Worm (Caenorhabditis elegans) whole organism, mixed stage, embryonic: ENCODE measurements around the gene dec-7.

ENCODE experiments used
- M03D4.4 ChIP-seq: sonication (generic microtip); optimal IDR thresholded peaks from 2 replicates; lab custom pipeline; 2017; ENCODE audit warnings: mild to moderate bottlenecking, missing genetic modification characterization, missing compliant biosample characterization
- bed-3 ChIP-seq: fragments of 200-800 bp; sonication (Bioruptor generic); optimal IDR thresholded peaks from 3 replicates; lab custom pipeline; 2018; ENCODE audit warnings: mild to moderate bottlenecking, missing genetic modification characterization, moderate library complexity, missing compliant biosample characterization
- blmp-1 ChIP-seq: fragments of 150-350 bp; optimal IDR thresholded peaks from 2 replicates; lab custom pipeline; 2014; ENCODE audit warnings: missing biosample characterization, missing genetic modification characterization
- ceh-39 ChIP-seq: fragments of 150-350 bp; optimal IDR thresholded peaks from 2 replicates; lab custom pipeline; 2014; ENCODE audit warnings: missing biosample characterization, missing genetic modification characterization
- ceh-43 ChIP-seq: fragments of 200-800 bp; sonication (Bioruptor generic); optimal IDR thresholded peaks from 2 replicates; lab custom pipeline; 2018; ENCODE audit warnings: mild to moderate bottlenecking, missing genetic modification characterization, moderate library complexity, missing compliant biosample characterization
- ceh-83 ChIP-seq: fragments of 200-800 bp; sonication (Bioruptor generic); optimal IDR thresholded peaks from 2 replicates; lab custom pipeline; 2018; ENCODE audit warnings: mild to moderate bottlenecking, missing genetic modification characterization, missing compliant biosample characterization
- ces-1 ChIP-seq: fragments of 150-350 bp; optimal IDR thresholded peaks from 2 replicates; lab custom pipeline; 2014; ENCODE audit warnings: missing biosample characterization, missing genetic modification reagents, missing genetic modification characterization
- cnd-1 ChIP-seq: fragments of 200-800 bp; sonication (Bioruptor generic); optimal IDR thresholded peaks from 2 replicates; lab custom pipeline; 2018; ENCODE audit warnings: mild to moderate bottlenecking, missing genetic modification characterization, missing compliant biosample characterization
- drap-1 ChIP-seq: fragments of 200-800 bp; sonication (Bioruptor generic); optimal IDR thresholded peaks from 3 replicates; lab custom pipeline; 2018; ENCODE audit warnings: mild to moderate bottlenecking, missing genetic modification characterization, missing compliant biosample characterization
- elt-1 ChIP-seq: sonication (generic microtip); optimal IDR thresholded peaks from 2 replicates; lab custom pipeline; 2017; ENCODE audit warnings: missing genetic modification characterization, mild to moderate bottlenecking, missing compliant biosample characterization, antibody characterized with exemption, moderate library complexity, borderline replicate concordance; ENCODE audit not compliant: insufficient read depth
- elt-3 ChIP-seq: fragments of 150-350 bp; optimal IDR thresholded peaks from 2 replicates; lab custom pipeline; 2014; ENCODE audit warnings: missing biosample characterization, missing genetic modification characterization
- ham-2 ChIP-seq: fragments of 200-800 bp; sonication (Bioruptor generic); optimal IDR thresholded peaks from 2 replicates; lab custom pipeline; 2018; ENCODE audit warnings: mild to moderate bottlenecking, missing genetic modification characterization, missing compliant biosample characterization
- lin-32 ChIP-seq: fragments of 200-800 bp; sonication (Bioruptor generic); optimal IDR thresholded peaks from 2 replicates; lab custom pipeline; 2018; ENCODE audit warnings: mild to moderate bottlenecking, missing genetic modification characterization, missing compliant biosample characterization
- lsy-2 ChIP-seq: fragments of 150-350 bp; optimal IDR thresholded peaks from 2 replicates; lab custom pipeline; 2014; ENCODE audit warnings: missing biosample characterization, missing genetic modification characterization
- mab-5 ChIP-seq: fragments of 150-350 bp; optimal IDR thresholded peaks from 2 replicates; lab custom pipeline; 2014; ENCODE audit warnings: missing biosample characterization, missing genetic modification characterization
- mep-1 ChIP-seq: fragments of 150-350 bp; optimal IDR thresholded peaks from 2 replicates; lab custom pipeline; 2017; ENCODE audit warnings: missing biosample characterization, missing genetic modification reagents, missing genetic modification characterization, inconsistent platforms
- mls-2 ChIP-seq: sonication (generic microtip); optimal IDR thresholded peaks from 2 replicates; lab custom pipeline; 2016; ENCODE audit warnings: mild to moderate bottlenecking, missing genetic modification characterization, moderate library complexity, missing compliant biosample characterization
- nhr-2 ChIP-seq: fragments of 150-350 bp; optimal IDR thresholded peaks from 2 replicates; lab custom pipeline; 2014; ENCODE audit warnings: missing biosample characterization, missing genetic modification characterization
- nhr-237 ChIP-seq: fragments of 150-350 bp; optimal IDR thresholded peaks from 2 replicates; lab custom pipeline; 2014; ENCODE audit warnings: missing biosample characterization, missing genetic modification characterization
- nhr-28 ChIP-seq: fragments of 150-350 bp; optimal IDR thresholded peaks from 2 replicates; lab custom pipeline; 2014; ENCODE audit warnings: missing biosample characterization, missing genetic modification characterization
- snpc-4 ChIP-seq: fragments of 150-350 bp; optimal IDR thresholded peaks from 2 replicates; lab custom pipeline; 2014; ENCODE audit warnings: missing biosample characterization, missing genetic modification characterization
- tbx-8 ChIP-seq: fragments of 200-800 bp; sonication (Bioruptor generic); optimal IDR thresholded peaks from 2 replicates; lab custom pipeline; 2018; ENCODE audit warnings: mild to moderate bottlenecking, missing genetic modification characterization, moderate library complexity, missing compliant biosample characterization
- unc-120 ChIP-seq: sonication (generic microtip); optimal IDR thresholded peaks from 2 replicates; lab custom pipeline; 2017; ENCODE audit warnings: missing genetic modification characterization, missing compliant biosample characterization; ENCODE audit not compliant: poor library complexity, severe bottlenecking
- unc-62 ChIP-seq: fragments of 150-350 bp; optimal IDR thresholded peaks from 2 replicates; lab custom pipeline; 2014; ENCODE audit warnings: missing biosample characterization, missing genetic modification reagents, missing genetic modification characterization

The dec-7 gene

DNA sequence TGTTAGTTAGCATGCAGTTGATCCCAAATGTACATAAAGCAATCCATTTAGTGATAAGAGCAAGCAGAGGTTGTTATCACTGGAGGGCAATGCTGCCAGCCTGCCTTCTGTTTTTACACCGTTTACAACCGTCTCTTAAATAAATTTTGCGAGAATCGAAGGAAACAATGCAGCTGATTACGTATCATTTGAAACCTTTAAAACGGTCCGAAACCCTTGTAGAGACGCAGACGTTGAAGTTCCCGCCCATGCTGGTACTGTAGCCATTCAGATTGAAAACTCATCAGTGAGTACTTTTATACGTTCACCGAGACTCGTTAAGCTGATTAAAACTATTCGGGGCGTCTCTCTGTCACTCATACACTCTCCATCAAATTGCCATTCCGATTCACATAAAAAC is 1.8 kb upstream of the dec-7 start:
- no peak for TF ChIP-seq mls-2 (tag; lab: Kevin White, UChicago)

DNA sequence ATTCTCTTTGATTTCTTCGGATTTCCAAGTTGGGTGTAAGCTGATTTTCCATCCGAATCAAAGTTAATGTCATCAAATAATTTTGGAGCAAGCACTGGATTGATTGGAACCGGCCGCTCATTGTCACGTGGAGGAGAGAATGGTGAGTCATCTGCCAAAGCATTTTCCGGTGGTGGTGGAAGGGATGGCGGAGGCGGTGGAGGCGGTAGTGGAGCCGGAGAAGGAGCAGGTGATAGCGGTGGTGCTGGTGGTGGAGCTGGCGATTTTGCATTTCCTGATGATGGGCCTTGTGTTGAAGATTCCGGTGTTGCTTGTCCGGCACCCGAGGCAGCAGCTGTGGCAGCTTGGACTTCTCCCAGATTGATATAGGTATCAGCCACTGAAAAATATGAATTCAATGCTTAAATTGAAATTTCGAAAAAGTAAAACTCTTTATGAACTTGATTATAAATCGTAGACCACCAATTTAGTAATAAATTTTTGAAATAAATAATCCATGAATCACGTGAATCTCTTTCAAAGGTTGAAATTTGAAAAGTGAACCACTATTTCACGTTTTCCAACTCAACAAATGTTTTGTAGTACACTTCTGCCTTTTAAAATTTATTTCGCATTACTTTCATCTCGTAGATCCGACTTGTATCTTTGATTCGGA is 8.9 kb downstream of the dec-7 start, which contains the start of the genes K03H1.9 and K03H1.12:
Gene K03H1.9 (minus strand): TSS at position 471 of the 655 bp plus-strand sequence.
Gene K03H1.12 (plus strand): TSS at position 605 of the 655 bp plus-strand sequence.
- no peak for TF ChIP-seq elt-1 (tag; lab: Kevin White, UChicago)
- no peak for TF ChIP-seq mls-2 (tag; lab: Kevin White, UChicago)
- TF ChIP-seq ceh-39 (tag; lab: Kevin White, UChicago): no peak
- TF ChIP-seq nhr-237 (tag; lab: Kevin White, UChicago): no peak
- no peak for TF ChIP-seq tbx-8
- TF ChIP-seq elt-3: no peak
- TF ChIP-seq mab-5: no peak
- TF ChIP-seq lin-32 (GFP tag; lab: Kevin White, UChicago): no peak

ce11 chrIII:9944723-9945122 is 12.5 kb downstream of the dec-7 start, which contains the start of gene gln-2:
gln-2 (minus strand) TSS chrIII:9944823.
- TF ChIP-seq bed-3 (GFP tag; lab: Kevin White, UChicago) (no peak), nhr-2 (tag; lab: Kevin White, UChicago) (no peak), ces-1 (GFP tag; lab: Kevin White, UChicago) (no peak), M03D4.4 (tag; lab: Kevin White, UChicago) (no peak), mls-2 (tag; lab: Kevin White, UChicago) (no peak), unc-120 (tag; lab: Kevin White, UChicago) (no peak), blmp-1 (tag; lab: Kevin White, UChicago) (no peak), drap-1 (GFP tag; lab: Kevin White, UChicago) (no peak), tbx-8 (no peak), nhr-28 (no peak)

- TF ChIP-seq drap-1 (GFP tag; lab: Kevin White, UChicago): no peak
- TF ChIP-seq ceh-83 (GFP tag; lab: Kevin White, UChicago): no peak
- TF ChIP-seq unc-62 (GFP tag; lab: Kevin White, UChicago): no peak
- no peak for TF ChIP-seq cnd-1 (tag; lab: Kevin White, UChicago)
- TF ChIP-seq, all 35 proteins: peak for 0
Measured at ce11 chrIII:9946806-9947419, 14.7 kb downstream of the dec-7 start, which contains the start of gene K03H1.7. K03H1.7 (plus strand) TSS chrIII:9947405.

ce11 chrIII:9950244-9950643 is 18.0 kb downstream of the dec-7 start, which contains the start of gene K03H1.13:
K03H1.13 (minus strand) TSS chrIII:9950344.
- TF ChIP-seq ceh-39 (tag; lab: Kevin White, UChicago) (peak; percentile 21), unc-62 (GFP tag; lab: Kevin White, UChicago) (no peak)

- TF ChIP-seq blmp-1 (tag; lab: Kevin White, UChicago): no peak
- no peak for TF ChIP-seq mls-2 (tag; lab: Kevin White, UChicago)
- no peak for TF ChIP-seq snpc-4
- TF ChIP-seq unc-62 (GFP tag; lab: Kevin White, UChicago): no peak
- TF ChIP-seq ceh-43: no peak
- TF ChIP-seq ham-2 (GFP tag; lab: Kevin White, UChicago): no peak
- no peak for TF ChIP-seq unc-120 (tag; lab: Kevin White, UChicago)
- TF ChIP-seq, all 35 proteins: peak for 0
Measured at ce11 chrIII:9951864-9952263, 19.7 kb downstream of the dec-7 start, which contains the start of gene K03H1.11. K03H1.11 (minus strand) TSS chrIII:9951964.

DNA sequence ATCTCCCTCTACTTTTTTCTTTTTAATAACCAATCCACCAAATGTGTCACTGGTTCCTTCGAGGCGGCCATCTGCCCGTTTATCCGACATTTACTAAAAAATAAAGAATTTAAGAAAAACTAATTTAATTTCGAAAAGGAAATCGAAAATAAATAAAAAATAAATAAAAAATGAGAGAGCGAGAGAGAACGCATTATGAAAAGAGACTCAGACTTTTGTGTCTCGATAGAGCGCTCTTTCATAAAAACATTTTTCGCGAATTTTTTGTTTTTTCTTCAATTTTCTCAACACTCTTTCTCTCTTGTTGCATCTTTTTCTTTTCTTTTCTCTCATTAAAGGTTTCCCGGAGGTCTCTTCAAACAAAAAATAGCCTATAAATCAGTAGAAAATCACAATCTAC is 23.9 kb downstream of the dec-7 start, which contains the start of gene mog-1:
Gene mog-1 (minus strand): TSS at position 93 of the 400 bp plus-strand sequence.
- no peak for TF ChIP-seq mep-1
- TF ChIP-seq lsy-2: peak; percentile 36
- no peak for TF ChIP-seq ham-2 (GFP tag; lab: Kevin White, UChicago)
- peak; percentile 50 for TF ChIP-seq ces-1 (GFP tag; lab: Kevin White, UChicago)
